Worm (Caenorhabditis elegans): ENCODE results near the gene R05G6.3.
A peak's percentile ranks its signal among the peaks of the same experiment; 100 is the strongest.

Gene R05G6.3

DNA sequence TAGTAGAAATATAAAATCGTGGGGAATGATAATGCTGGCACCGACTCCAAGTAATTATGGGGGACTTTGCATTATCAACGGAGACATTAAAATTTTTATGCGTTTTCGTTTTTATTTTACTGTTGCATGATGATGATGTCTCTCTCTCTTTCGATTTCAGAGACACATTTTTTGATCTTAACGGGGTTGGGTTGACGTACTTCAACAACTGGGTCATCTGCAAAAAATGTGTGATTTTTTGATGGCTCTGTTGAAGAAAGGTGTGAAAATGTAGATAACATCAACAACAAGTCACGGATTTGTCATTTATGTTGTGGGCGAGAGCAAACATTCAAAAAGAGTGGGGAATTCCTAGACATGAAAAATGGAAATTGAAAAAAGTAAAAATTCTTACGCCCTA lies 15.0 kb upstream of the R05G6.3 start, which contains the start of gene F55G1.15:
Gene F55G1.15 (minus strand): TSS at position 101 of the 400 bp plus-strand sequence.
- no peak for TF ChIP-seq unc-120 (tag; optimal IDR thresholded peaks at IDR 0.05; ENCODE audit: poor library complexity, severe bottlenecking)
- no peak for TF ChIP-seq mab-5 (tag; optimal IDR thresholded peaks at IDR 0.05)
- no peak for TF ChIP-seq blmp-1 (tag; optimal IDR thresholded peaks at IDR 0.05)
- TF ChIP-seq ceh-83 (GFP tag; optimal IDR thresholded peaks at IDR 0.05): no peak
- no peak for TF ChIP-seq pha-4 (tag; optimal IDR thresholded peaks at IDR 0.05)
- TF ChIP-seq lin-13 (tag; optimal IDR thresholded peaks at IDR 0.05): no peak
- no peak for TF ChIP-seq unc-62 (GFP tag; optimal IDR thresholded peaks at IDR 0.05)

DNA sequence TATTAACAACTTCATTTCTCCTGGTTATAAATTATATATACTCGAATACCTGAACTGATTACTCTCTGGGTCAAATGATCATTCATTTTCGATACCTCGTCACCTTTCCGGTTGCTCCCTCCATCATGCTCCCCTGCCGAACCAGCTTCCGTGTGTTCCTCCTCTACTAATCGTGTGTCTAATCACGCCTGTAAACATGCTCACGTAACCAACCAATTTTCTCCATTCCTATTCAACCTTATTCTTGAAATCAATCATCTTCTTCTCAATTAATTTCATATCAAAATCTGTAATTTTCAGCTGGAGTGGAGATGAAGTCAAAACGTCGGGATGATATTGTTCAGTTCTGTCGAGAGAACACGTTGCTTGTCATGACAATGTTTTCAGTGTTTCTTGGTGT lies 13.0 kb upstream of the R05G6.3 start, which contains the start of gene glt-6:
Gene glt-6 (plus strand): TSS at position 301 of the 400 bp plus-strand sequence.
- TF ChIP-seq sem-2 (GFP tag; optimal IDR thresholded peaks at IDR 0.05): no peak
- no peak for TF ChIP-seq lsy-2 (tag; optimal IDR thresholded peaks at IDR 0.05)
- no peak for TF ChIP-seq nhr-28 (tag; optimal IDR thresholded peaks at IDR 0.05)
- no peak for TF ChIP-seq elt-3 (tag; optimal IDR thresholded peaks at IDR 0.05)
- TF ChIP-seq drap-1 (GFP tag; optimal IDR thresholded peaks at IDR 0.05): no peak
- TF ChIP-seq ces-1 (GFP tag; optimal IDR thresholded peaks at IDR 0.05): no peak
- no peak for TF ChIP-seq ztf-11 (tag; optimal IDR thresholded peaks at IDR 0.05)

ce11 chrIV:7505866-7506488 lies 10.4 kb upstream of the R05G6.3 start:
- TF ChIP-seq unc-62 (GFP tag; optimal IDR thresholded peaks at IDR 0.05) (no peak), mls-2 (tag; optimal IDR thresholded peaks at IDR 0.05) (no peak), elt-3 (tag; optimal IDR thresholded peaks at IDR 0.05) (no peak), flh-1 (GFP tag; optimal IDR thresholded peaks at IDR 0.05) (no peak), ceh-83 (GFP tag; optimal IDR thresholded peaks at IDR 0.05) (no peak), M03D4.4 (tag; optimal IDR thresholded peaks at IDR 0.05) (no peak)

DNA sequence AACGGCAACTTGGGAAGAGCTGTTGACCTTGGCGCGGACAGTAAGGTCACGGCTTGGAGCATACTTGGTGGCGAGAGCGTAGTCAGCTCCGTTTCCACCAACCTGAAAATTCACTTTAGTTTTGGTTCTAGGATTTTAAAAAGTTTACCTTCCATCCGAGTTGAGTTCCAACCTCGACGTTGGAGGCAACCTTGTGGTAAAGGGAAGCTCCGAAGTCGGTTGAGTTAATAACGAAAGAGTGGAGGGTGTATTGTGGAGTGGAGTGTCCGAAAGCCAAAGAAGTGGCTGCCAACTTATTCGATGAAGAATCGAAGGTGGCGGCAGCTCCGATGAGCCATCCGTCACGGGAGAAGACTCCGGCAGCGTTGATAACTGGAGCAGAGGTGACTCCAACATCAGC lies 9.6 kb upstream of the R05G6.3 start:
- TF ChIP-seq ham-2 (GFP tag; optimal IDR thresholded peaks at IDR 0.05) (no peak), ces-1 (GFP tag; optimal IDR thresholded peaks at IDR 0.05) (no peak), sptf-1 (tag; optimal IDR thresholded peaks at IDR 0.05) (no peak), blmp-1 (tag; optimal IDR thresholded peaks at IDR 0.05) (no peak), ztf-11 (tag; optimal IDR thresholded peaks at IDR 0.05) (no peak), nhr-76 (tag; optimal IDR thresholded peaks at IDR 0.05) (no peak), flh-1 (GFP tag; optimal IDR thresholded peaks at IDR 0.05) (no peak), nhr-12 (tag; optimal IDR thresholded peaks at IDR 0.05) (no peak), elt-1 (tag; optimal IDR thresholded peaks at IDR 0.05; ENCODE audit: borderline replicate concordance, insufficient read depth) (no peak), zip-8 (tag; optimal IDR thresholded peaks at IDR 0.05) (no peak), cnd-1 (tag; optimal IDR thresholded peaks at IDR 0.05) (no peak), hlh-1 (tag; optimal IDR thresholded peaks at IDR 0.05) (no peak), lin-13 (tag; optimal IDR thresholded peaks at IDR 0.05) (no peak)

DNA sequence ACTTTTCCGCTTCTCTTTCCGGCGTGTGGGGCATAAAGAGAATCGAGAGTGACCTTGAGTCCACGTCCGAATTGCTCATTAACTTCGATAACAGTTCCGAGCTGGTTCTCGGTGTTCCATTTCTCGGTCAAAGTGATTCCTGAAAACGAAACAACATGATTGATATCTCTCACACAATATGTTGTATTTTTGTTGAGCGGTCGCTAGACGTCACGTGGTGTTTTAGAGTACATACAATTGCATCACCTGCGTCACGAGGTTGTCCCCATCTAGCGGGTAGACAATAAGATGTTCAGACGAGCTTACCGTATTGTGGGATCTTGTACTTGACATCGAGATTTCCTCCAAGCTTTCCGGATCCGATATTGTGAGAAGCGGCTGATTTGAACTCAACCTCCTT lies 9.0 kb upstream of the R05G6.3 start:
- TF ChIP-seq nhr-12 (tag; optimal IDR thresholded peaks at IDR 0.05) (no peak), blmp-1 (tag; optimal IDR thresholded peaks at IDR 0.05) (no peak), lsy-2 (tag; optimal IDR thresholded peaks at IDR 0.05) (no peak), ces-1 (GFP tag; optimal IDR thresholded peaks at IDR 0.05) (no peak), mls-2 (tag; optimal IDR thresholded peaks at IDR 0.05) (no peak), unc-120 (tag; optimal IDR thresholded peaks at IDR 0.05; ENCODE audit: poor library complexity, severe bottlenecking) (no peak)

- peak; percentile 72 for TF ChIP-seq nhr-237 (tag; optimal IDR thresholded peaks at IDR 0.05)
- no peak for TF ChIP-seq ces-1 (GFP tag; optimal IDR thresholded peaks at IDR 0.05)
- peak; percentile 14 for TF ChIP-seq hlh-1 (tag; optimal IDR thresholded peaks at IDR 0.05)
- peak; percentile 47 for TF ChIP-seq mep-1 (tag; optimal IDR thresholded peaks at IDR 0.05)
- TF ChIP-seq elt-3 (tag; optimal IDR thresholded peaks at IDR 0.05): no peak
Measured at ce11 chrIV:7507841-7508509, 8.4 kb upstream of the R05G6.3 start, which contains the start of the genes vdac-1 and R05G6.5. TSS of gene vdac-1 (minus strand) at chrIV:7507891. TSS of gene R05G6.5 (plus strand) at chrIV:7508367.
